Worm (Caenorhabditis elegans): ENCODE measurements around the gene srg-30.

srg-30 gene

ce11 chrV:6706771-6707170, 11.4 kb downstream of the srg-30 start, which contains the start of gene W02F12.4:
Gene W02F12.4, minus strand, starts transcription at chrV:6706934.
- no peak for TF ChIP-seq lsy-12 (tag; optimal IDR thresholded peaks at IDR 0.05)
- no peak for TF ChIP-seq nhr-77 (tag; optimal IDR thresholded peaks at IDR 0.05)
- TF ChIP-seq tbx-2 (tag; optimal IDR thresholded peaks at IDR 0.05), result no peak
- no peak for TF ChIP-seq elt-1 (tag; optimal IDR thresholded peaks at IDR 0.05)
- no peak for TF ChIP-seq jun-1 (tag; optimal IDR thresholded peaks at IDR 0.05)
- no peak for TF ChIP-seq ztf-4 (tag; optimal IDR thresholded peaks at IDR 0.05)
- TF ChIP-seq egl-5 (tag; optimal IDR thresholded peaks at IDR 0.05), result no peak
- no peak for TF ChIP-seq egl-27 (tag; optimal IDR thresholded peaks at IDR 0.05)
- no peak for TF ChIP-seq skn-1 (tag; optimal IDR thresholded peaks at IDR 0.05)
- TF ChIP-seq fos-1 (tag; optimal IDR thresholded peaks at IDR 0.05), result no peak
- TF ChIP-seq ceh-82 (tag; optimal IDR thresholded peaks at IDR 0.05), result no peak
- TF ChIP-seq hmg-11 (tag; optimal IDR thresholded peaks at IDR 0.05), result no peak
- TF ChIP-seq nhr-67 (tag; optimal IDR thresholded peaks at IDR 0.05), result no peak
- TF ChIP-seq unc-62 (GFP tag; optimal IDR thresholded peaks at IDR 0.05), result no peak
- TF ChIP-seq lin-39 (tag; optimal IDR thresholded peaks at IDR 0.05), result no peak
- no peak for TF ChIP-seq fkh-10 (GFP tag; optimal IDR thresholded peaks at IDR 0.05)
- no peak for TF ChIP-seq daf-12 (tag; optimal IDR thresholded peaks at IDR 0.05)
- TF ChIP-seq ceh-16 (tag; optimal IDR thresholded peaks at IDR 0.05), result no peak
- peak; percentile 61 for TF ChIP-seq nhr-25 (tag; optimal IDR thresholded peaks at IDR 0.05)
- no peak for TF ChIP-seq nhr-43 (tag; optimal IDR thresholded peaks at IDR 0.05; ENCODE audit: poor library complexity, severe bottlenecking)
- no peak for TF ChIP-seq ztf-11 (tag; optimal IDR thresholded peaks at IDR 0.05)
- TF ChIP-seq elt-2 (tag; optimal IDR thresholded peaks at IDR 0.05), result peak; percentile 88
- peak in 2 of 3 experiments; percentile 4 to 71 for TF ChIP-seq elt-3 (tag; optimal IDR thresholded peaks at IDR 0.05)
- TF ChIP-seq ceh-9 (tag; optimal IDR thresholded peaks at IDR 0.05), result no peak
- TF ChIP-seq ceh-28 (tag; optimal IDR thresholded peaks at IDR 0.05), result peak; percentile 46
- TF ChIP-seq eor-1 (tag; optimal IDR thresholded peaks at IDR 0.05), result no peak
- peak; percentile 65 for TF ChIP-seq pqm-1 (tag; optimal IDR thresholded peaks at IDR 0.05)
- TF ChIP-seq zag-1 (tag; optimal IDR thresholded peaks at IDR 0.05), result no peak

- TF ChIP-seq aly-2 (tag; optimal IDR thresholded peaks at IDR 0.05) (no peak), sea-2 (GFP tag; optimal IDR thresholded peaks at IDR 0.05) (no peak), nhr-76 (tag; optimal IDR thresholded peaks at IDR 0.05) (no peak), jun-1 (tag; optimal IDR thresholded peaks at IDR 0.05) (no peak), eor-1 (tag; optimal IDR thresholded peaks at IDR 0.05) (no peak), nhr-12 (tag; optimal IDR thresholded peaks at IDR 0.05) (no peak), nfya-1 (tag; optimal IDR thresholded peaks at IDR 0.05; ENCODE audit: insufficient read depth) (no peak), nhr-77 (tag; optimal IDR thresholded peaks at IDR 0.05) (no peak), ztf-11 (tag; optimal IDR thresholded peaks at IDR 0.05) (no peak), R02D3.7 (tag; optimal IDR thresholded peaks at IDR 0.05) (no peak), nhr-237 (tag; optimal IDR thresholded peaks at IDR 0.05) (no peak), skn-1 (tag; optimal IDR thresholded peaks at IDR 0.05) (no peak), lin-15B (tag; optimal IDR thresholded peaks at IDR 0.05) (no peak), elt-1 (tag; optimal IDR thresholded peaks at IDR 0.05) (no peak), pqm-1 (tag; optimal IDR thresholded peaks at IDR 0.05) (no peak), nhr-23 (tag; optimal IDR thresholded peaks at IDR 0.05) (no peak), ZK546.5 (tag; optimal IDR thresholded peaks at IDR 0.05) (no peak), ama-1 (optimal IDR thresholded peaks at IDR 0.05) (no peak), mdl-1 (tag; optimal IDR thresholded peaks at IDR 0.05) (no peak)
Measured at ce11 chrV:6705367-6705766, 12.8 kb downstream of the srg-30 start.

- TF ChIP-seq mml-1 (tag; optimal IDR thresholded peaks at IDR 0.05) (no peak), nhr-28 (tag; optimal IDR thresholded peaks at IDR 0.05) (no peak), unc-62 (GFP tag; optimal IDR thresholded peaks at IDR 0.05) (no peak), nfya-1 (tag; optimal IDR thresholded peaks at IDR 0.05; ENCODE audit: insufficient read depth) (no peak), fkh-10 (GFP tag; optimal IDR thresholded peaks at IDR 0.05) (no peak), fos-1 (tag; optimal IDR thresholded peaks at IDR 0.05) (no peak), tbx-2 (tag; optimal IDR thresholded peaks at IDR 0.05) (no peak), ZK546.5 (tag; optimal IDR thresholded peaks at IDR 0.05) (no peak), skn-1 (tag; optimal IDR thresholded peaks at IDR 0.05) (no peak), ama-1 (optimal IDR thresholded peaks at IDR 0.05) (no peak), ceh-9 (tag; optimal IDR thresholded peaks at IDR 0.05) (no peak), lin-39 (tag; optimal IDR thresholded peaks at IDR 0.05) (no peak), nhr-25 (tag; optimal IDR thresholded peaks at IDR 0.05) (no peak), nhr-43 (tag; optimal IDR thresholded peaks at IDR 0.05; ENCODE audit: poor library complexity, severe bottlenecking) (no peak), elt-3 (tag; optimal IDR thresholded peaks at IDR 0.05) (no peak), elt-1 (tag; optimal IDR thresholded peaks at IDR 0.05) (no peak), nhr-237 (tag; optimal IDR thresholded peaks at IDR 0.05) (no peak), snpc-4 (tag; optimal IDR thresholded peaks at IDR 0.05) (no peak), eor-1 (tag; optimal IDR thresholded peaks at IDR 0.05) (no peak)
Measured at ce11 chrV:6704482-6704881, 13.7 kb downstream of the srg-30 start.

Data from whole organism, L3 larva.